Fruit fly (Drosophila melanogaster) whole organism, embryonic: ENCODE results near the gene Rab39.
A peak's percentile ranks its signal among the peaks of the same experiment; 100 is the strongest.

Experiments used
- ATbp ChIP-seq: fragments of 200-800 bp; sonication (Bioruptor generic); optimal IDR thresholded peaks from 2 replicates; lab custom pipeline; 2017; ENCODE audit warnings: missing biosample characterization, mild to moderate bottlenecking, missing genetic modification characterization, missing genetic modification reagents
- Adf1 ChIP-seq: fragments of 200-800 bp; sonication (Bioruptor generic); IDR thresholded peaks from 2 replicates; pipeline ENCODE4 v1.3.6; 2022; ENCODE audit warnings: missing biosample characterization, missing genetic modification characterization
- Antp ChIP-seq: fragments of 200-800 bp; sonication (Bioruptor generic); optimal IDR thresholded peaks from 3 replicates; lab custom pipeline; 2016; ENCODE audit warnings: missing biosample characterization, missing genetic modification characterization
- Asciz ChIP-seq: fragments of 200-800 bp; sonication (Bioruptor generic); optimal IDR thresholded peaks from 2 replicates; lab custom pipeline; 2017; ENCODE audit warnings: missing biosample characterization, mild to moderate bottlenecking, missing genetic modification characterization, missing genetic modification reagents
- BEAF-32 ChIP-seq: fragments of 200-800 bp; sonication (Bioruptor generic); optimal IDR thresholded peaks from 3 replicates; lab custom pipeline; 2017; ENCODE audit warnings: missing biosample characterization, missing genetic modification characterization, mild to moderate bottlenecking, moderate library complexity, missing genetic modification reagents
- C15 ChIP-seq: fragments of 200-800 bp; sonication (Bioruptor generic); IDR thresholded peaks from 3 replicates; pipeline ENCODE4 v1.3.6; 2022; ENCODE audit warnings: missing biosample characterization, missing genetic modification characterization
- CG11247 ChIP-seq: fragments of 200-800 bp; sonication (Bioruptor generic); IDR thresholded peaks from 2 replicates; pipeline ENCODE4 v1.3.6; 2022; ENCODE audit warnings: missing biosample characterization, missing genetic modification characterization
- CG12219 ChIP-seq: fragments of 200-800 bp; sonication (Bioruptor generic); optimal IDR thresholded peaks from 3 replicates; lab custom pipeline; 2018; ENCODE audit warnings: missing biosample characterization, mild to moderate bottlenecking, missing genetic modification characterization
- CG12744 ChIP-seq: fragments of 200-800 bp; sonication (Bioruptor generic); optimal IDR thresholded peaks from 2 replicates; lab custom pipeline; 2016; ENCODE audit warnings: missing biosample characterization, missing genetic modification characterization
- CG13624 ChIP-seq: fragments of 200-800 bp; sonication (Bioruptor generic); optimal IDR thresholded peaks from 2 replicates; lab custom pipeline; 2016; ENCODE audit warnings: missing biosample characterization, missing genetic modification characterization
- CG14050 ChIP-seq: fragments of 200-800 bp; sonication (Bioruptor generic); IDR thresholded peaks from 3 replicates; pipeline ENCODE4 v1.3.6; 2022; ENCODE audit warnings: missing biosample characterization, missing genetic modification characterization
- CG14860 ChIP-seq: fragments of 200-800 bp; sonication (Bioruptor generic); IDR thresholded peaks from 3 replicates; pipeline ENCODE4 v1.3.6; 2022; ENCODE audit warnings: missing biosample characterization, missing genetic modification characterization; ENCODE audit not compliant: partially characterized antibody
- CG15073 ChIP-seq: fragments of 200-800 bp; sonication (Bioruptor generic); optimal IDR thresholded peaks from 2 replicates; lab custom pipeline; 2016; ENCODE audit warnings: missing biosample characterization, missing genetic modification characterization
- CG15479 ChIP-seq: fragments of 200-800 bp; sonication (Bioruptor generic); optimal IDR thresholded peaks from 3 replicates; lab custom pipeline; 2019; ENCODE audit warnings: missing biosample characterization, mild to moderate bottlenecking, missing genetic modification characterization, moderate library complexity
- CG15696 ChIP-seq: fragments of 200-800 bp; sonication (Bioruptor generic); optimal IDR thresholded peaks from 2 replicates; lab custom pipeline; 2019; ENCODE audit warnings: missing biosample characterization, mild to moderate bottlenecking, missing genetic modification characterization, moderate library complexity
- CG18599 ChIP-seq: fragments of 200-800 bp; sonication (Bioruptor generic); optimal IDR thresholded peaks from 3 replicates; lab custom pipeline; 2017; ENCODE audit warnings: missing biosample characterization, missing genetic modification characterization, mild to moderate bottlenecking, moderate library complexity, missing genetic modification reagents
- CG30403 ChIP-seq: fragments of 200-800 bp; sonication (Bioruptor generic); optimal IDR thresholded peaks from 3 replicates; lab custom pipeline; 2016; ENCODE audit warnings: missing biosample characterization, missing genetic modification characterization
- CG4360 ChIP-seq: fragments of 200-800 bp; sonication (Bioruptor generic); IDR thresholded peaks from 2 replicates; pipeline ENCODE4 v1.3.6; 2022; ENCODE audit warnings: missing biosample characterization, missing genetic modification characterization
- CG5245 ChIP-seq: fragments of 200-800 bp; sonication (Bioruptor generic); optimal IDR thresholded peaks from 3 replicates; lab custom pipeline; 2016; ENCODE audit warnings: missing biosample characterization, missing genetic modification characterization
- CG9437 ChIP-seq: fragments of 200-800 bp; sonication (Bioruptor generic); optimal IDR thresholded peaks from 2 replicates; lab custom pipeline; 2018; ENCODE audit warnings: missing biosample characterization, mild to moderate bottlenecking, missing genetic modification characterization
- D19B ChIP-seq: fragments of 200-800 bp; sonication (Bioruptor generic); optimal IDR thresholded peaks from 2 replicates; lab custom pipeline; 2017; ENCODE audit warnings: missing biosample characterization, mild to moderate bottlenecking, missing genetic modification characterization
- Fer1 ChIP-seq: fragments of 200-800 bp; sonication (Bioruptor generic); optimal IDR thresholded peaks from 2 replicates; lab custom pipeline; 2017; ENCODE audit warnings: missing biosample characterization, mild to moderate bottlenecking, missing genetic modification characterization
- Gsc ChIP-seq: fragments of 200-800 bp; sonication (Bioruptor generic); IDR thresholded peaks from 2 replicates; pipeline ENCODE4 v1.3.6; 2022; ENCODE audit warnings: missing biosample characterization, missing genetic modification characterization
- HLH54F ChIP-seq: fragments of 200-800 bp; sonication (Bioruptor generic); optimal IDR thresholded peaks from 3 replicates; lab custom pipeline; 2016; ENCODE audit warnings: missing biosample characterization, missing genetic modification characterization
- HmgD ChIP-seq: fragments of 200-800 bp; sonication (Bioruptor generic); optimal IDR thresholded peaks from 3 replicates; lab custom pipeline; 2016; ENCODE audit warnings: missing biosample characterization, missing genetic modification characterization
- MESR4 ChIP-seq: fragments of 200-800 bp; sonication (Bioruptor generic); optimal IDR thresholded peaks from 2 replicates; lab custom pipeline; 2018; ENCODE audit warnings: missing biosample characterization, mild to moderate bottlenecking, missing genetic modification characterization, moderate library complexity
- NFAT ChIP-seq: fragments of 200-800 bp; sonication (Bioruptor generic); IDR thresholded peaks from 2 replicates; pipeline ENCODE4 v1.3.6; 2022; ENCODE audit warnings: missing biosample characterization, missing genetic modification characterization
- NK7.1 ChIP-seq: fragments of 200-800 bp; sonication (Bioruptor generic); optimal IDR thresholded peaks from 3 replicates; lab custom pipeline; 2016; ENCODE audit warnings: missing biosample characterization, missing genetic modification characterization
- Nf-YA ChIP-seq: fragments of 200-800 bp; sonication (Bioruptor generic); IDR thresholded peaks from 2 replicates; pipeline ENCODE4 v1.3.6; 2022; ENCODE audit warnings: missing biosample characterization, missing genetic modification characterization
- Oaz ChIP-seq: fragments of 200-800 bp; sonication (Bioruptor generic); IDR thresholded peaks from 2 replicates; pipeline ENCODE4 v1.3.6; 2022; ENCODE audit warnings: missing biosample characterization, missing genetic modification characterization
- Scr ChIP-seq: fragments of 200-800 bp; sonication (Bioruptor generic); IDR thresholded peaks from 2 replicates; pipeline ENCODE4 v1.3.6; 2022; ENCODE audit warnings: missing biosample characterization, missing genetic modification characterization; ENCODE audit not compliant: partially characterized antibody
- aop ChIP-seq: fragments of 200-800 bp; sonication (Bioruptor generic); IDR thresholded peaks from 2 replicates; pipeline ENCODE4 v1.3.6; 2022; ENCODE audit warnings: missing biosample characterization, missing genetic modification characterization
- cato ChIP-seq: fragments of 200-800 bp; sonication (Bioruptor generic); optimal IDR thresholded peaks from 2 replicates; lab custom pipeline; 2016; ENCODE audit warnings: missing biosample characterization, missing genetic modification characterization, borderline replicate concordance
- fd102C ChIP-seq: fragments of 200-800 bp; sonication (Bioruptor generic); optimal IDR thresholded peaks from 2 replicates; lab custom pipeline; 2018; ENCODE audit warnings: missing biosample characterization, mild to moderate bottlenecking, missing genetic modification characterization, moderate library complexity
- fd64A ChIP-seq: fragments of 200-800 bp; sonication (Bioruptor generic); optimal IDR thresholded peaks from 3 replicates; lab custom pipeline; 2018; ENCODE audit warnings: missing biosample characterization, mild to moderate bottlenecking, missing genetic modification characterization
- hkb ChIP-seq, 2 experiments: fragments of 200-800 bp in 1 of 2; fragments of >200 bp in 1 of 2; sonication (Bioruptor generic) in 1 of 2; IDR thresholded peaks in 1 of 2; optimal IDR thresholded peaks in 1 of 2; 2 replicates each; pipeline versions ENCODE4 v1.3.6 to Lab custom; 2017 to 2022; ENCODE audit warnings: missing biosample characterization in 1 of 2, missing genetic modification characterization in 1 of 2
- insv ChIP-seq, 2 experiments: fragments of 200-800 bp; sonication (Bioruptor generic); optimal IDR thresholded peaks; 3 replicates each; lab custom pipeline; 2016 to 2018; ENCODE audit warnings: missing biosample characterization in 2 of 2, missing genetic modification characterization in 2 of 2
- jigr1 ChIP-seq: fragments of 200-800 bp; sonication (Bioruptor generic); IDR thresholded peaks from 3 replicates; pipeline ENCODE4 v1.3.6; 2022; ENCODE audit warnings: missing biosample characterization, missing genetic modification characterization
- nom ChIP-seq: fragments of 200-800 bp; sonication (Bioruptor generic); optimal IDR thresholded peaks from 2 replicates; lab custom pipeline; 2017; ENCODE audit warnings: missing biosample characterization, missing genetic modification characterization, mild to moderate bottlenecking, moderate library complexity, missing genetic modification reagents
- odd ChIP-seq: fragments of 200-800 bp; sonication (Bioruptor generic); optimal IDR thresholded peaks from 2 replicates; lab custom pipeline; 2017; ENCODE audit warnings: missing biosample characterization, mild to moderate bottlenecking, missing genetic modification characterization
- onecut ChIP-seq: fragments of 200-800 bp; sonication (Bioruptor generic); IDR thresholded peaks from 2 replicates; pipeline ENCODE4 v1.3.6; 2022; ENCODE audit warnings: missing biosample characterization, missing genetic modification characterization
- p53 ChIP-seq: fragments of 200-800 bp; sonication (Bioruptor generic); optimal IDR thresholded peaks from 2 replicates; lab custom pipeline; 2016; ENCODE audit warnings: missing biosample characterization, missing genetic modification characterization
- pho ChIP-seq: fragments of 200-800 bp; sonication (Bioruptor generic); optimal IDR thresholded peaks from 2 replicates; lab custom pipeline; 2016; ENCODE audit warnings: missing biosample characterization, missing genetic modification characterization
- ro ChIP-seq: fragments of 200-800 bp; sonication (Bioruptor generic); IDR thresholded peaks from 2 replicates; pipeline ENCODE4 v1.3.6; 2022; ENCODE audit warnings: missing biosample characterization, missing genetic modification characterization
- schlank ChIP-seq: fragments of 200-800 bp; sonication (Bioruptor generic); optimal IDR thresholded peaks from 2 replicates; lab custom pipeline; 2018; ENCODE audit warnings: missing biosample characterization, mild to moderate bottlenecking, missing genetic modification characterization
- sens ChIP-seq: fragments of 200-800 bp; sonication (Bioruptor generic); peaks from one replicate; lab custom pipeline; 2016; ENCODE audit warnings: missing biosample characterization, missing genetic modification characterization
- tgo ChIP-seq: fragments of 200-800 bp; sonication (Bioruptor generic); IDR thresholded peaks from 3 replicates; pipeline ENCODE4 v1.3.6; 2022; ENCODE audit warnings: missing biosample characterization, missing genetic modification characterization
- trh ChIP-seq: fragments of 200-800 bp; sonication (Bioruptor generic); optimal IDR thresholded peaks from 2 replicates; lab custom pipeline; 2016; ENCODE audit warnings: missing biosample characterization, missing genetic modification characterization
- twi ChIP-seq: fragments of 200-800 bp; optimal IDR thresholded peaks from 2 replicates; lab custom pipeline; 2019; ENCODE audit warnings: missing biosample characterization, mild to moderate bottlenecking, missing genetic modification characterization, moderate library complexity

Gene Rab39

DNA sequence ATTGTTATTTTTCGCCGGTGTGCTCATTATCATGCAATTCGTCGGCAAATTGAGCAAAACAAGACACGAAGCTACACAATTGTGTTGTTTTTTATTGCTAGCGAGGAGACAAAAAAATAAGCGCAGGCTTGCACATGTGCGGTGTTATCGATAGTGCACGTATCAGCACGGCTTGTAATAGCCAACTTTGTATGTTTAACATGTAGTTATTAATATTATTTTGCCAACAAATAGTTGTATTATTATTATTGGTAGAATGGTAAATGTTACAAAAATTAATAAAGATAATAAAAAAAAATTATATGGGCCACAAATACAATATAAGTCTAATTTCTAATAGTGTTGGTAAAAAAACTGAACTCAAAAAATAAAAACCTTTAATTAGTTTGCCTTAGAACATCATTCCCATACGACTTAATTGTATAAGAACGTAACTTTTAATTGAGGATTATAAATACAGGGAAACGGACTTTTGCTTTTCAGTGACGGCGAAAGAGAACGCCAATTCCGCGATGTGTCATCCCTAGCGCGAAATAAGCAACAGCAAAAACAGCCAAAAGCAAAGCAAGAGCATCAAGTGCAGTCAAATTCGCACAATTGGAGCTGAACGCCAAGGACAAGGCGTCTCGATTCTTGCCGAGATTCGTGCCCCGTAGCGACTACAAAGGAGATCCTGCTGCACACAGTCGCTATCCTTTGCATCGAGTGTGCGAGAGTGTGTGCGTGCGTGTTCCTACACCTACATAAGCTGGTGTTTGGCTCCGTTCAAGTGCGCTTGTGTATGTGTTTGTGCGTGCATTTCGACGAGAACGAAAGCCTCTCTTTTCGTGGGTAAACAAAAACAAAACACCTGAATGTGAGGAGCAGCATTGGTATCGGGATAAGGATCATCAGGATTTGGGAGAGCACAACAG lies 6.2 kb upstream of the Rab39 start, which contains the start of the genes NELF-B and CG12155 (continued):
- TF ChIP-seq twi (tag; lab: Kevin White, UChicago) (peak; percentile 26), NK7.1 (GFP tag; lab: Kevin White, UChicago) (no peak), CG5245 (no peak), cato (peak; percentile 10), Fer1 (GFP tag; lab: Kevin White, UChicago) (no peak), MESR4 (peak; percentile 75), CG11247 (GFP tag; lab: Robert Waterston, UW) (0 out of 2 replicates have a peak, but pooled peaks have one; percentile 18), CG9437 (peak; percentile 63), nom (GFP tag; lab: Kevin White, UChicago) (no peak), CG14860 (GFP tag; lab: Robert Waterston, UW) (peak; percentile 26; the same call in 1 of the 3 replicates), aop (GFP tag; lab: Robert Waterston, UW) (no peak), insv (GFP tag; optimal IDR thresholded peaks at IDR 0.05; lab: Kevin White, UChicago) (peak in 1 of 2 experiments; percentile 1), Gsc (no peak), Antp (GFP tag; lab: Kevin White, UChicago) (no peak), Oaz (no peak), CG15073 (GFP tag; lab: Kevin White, UChicago) (no peak), pho (GFP tag; lab: Kevin White, UChicago) (peak; percentile 46), D19B (GFP tag; lab: Kevin White, UChicago) (no peak), hkb (optimal IDR thresholded peaks at IDR 0.05; lab: Kevin White, UChicago) (no peak), hkb (GFP tag; IDR thresholded peaks at IDR 0.05; lab: Robert Waterston, UW) (no peak), odd (no peak), CG12219 (no peak), C15 (GFP tag; lab: Robert Waterston, UW) (no peak), CG15696 (tag; lab: Kevin White, UChicago) (peak; percentile 34), schlank (no peak), NFAT (0 out of 2 replicates have a peak, but pooled peaks have one; percentile 45), Scr (GFP tag; lab: Robert Waterston, UW) (peak; percentile 72), CG18599 (no peak), p53 (GFP tag; lab: Kevin White, UChicago) (no peak), onecut (GFP tag; lab: Robert Waterston, UW) (no peak), jigr1 (GFP tag; lab: Robert Waterston, UW) (no peak), CG30403 (peak; percentile 77), HmgD (GFP tag; lab: Kevin White, UChicago) (no peak), Asciz (no peak), fd102C (GFP tag; lab: Kevin White, UChicago) (no peak), CG12744 (GFP tag; lab: Kevin White, UChicago) (peak; percentile 24), sens (no peak), CG15479 (GFP tag; lab: Kevin White, UChicago) (no peak), tgo (GFP tag; lab: Robert Waterston, UW) (peak; percentile 18; the same call in 1 of the 3 replicates), trh (no peak), CG13624 (GFP tag; lab: Kevin White, UChicago) (no peak), Nf-YA (GFP tag; lab: Robert Waterston, UW) (no peak), ATbp (no peak), HLH54F (peak; percentile 16), CG4360 (GFP tag; lab: Robert Waterston, UW) (no peak), BEAF-32 (GFP tag; lab: Kevin White, UChicago) (peak; percentile 80), Adf1 (GFP tag; lab: Robert Waterston, UW) (no peak), CG14050 (GFP tag; lab: Robert Waterston, UW) (no peak), ro (no peak), fd64A (GFP tag; lab: Kevin White, UChicago) (no peak)
